4 worm cellular contexts compared by ENCODE assay signal in genomic region chrV:13768941-13769436, ce11.
TF ChIP-seq lines count a peak whose summit lies in the region.

TSS of gene nas-24 (plus strand) at chrV:13769386.

TF ChIP-seq in whole organism, L1 larva, 84 proteins besides CTCF, POLR2A, EP300 and RAD21:
- peak; percentile 23 for TF ChIP-seq elt-2 (tag; optimal IDR thresholded peaks at IDR 0.05; lab: Kevin White, UChicago)
- no peak for TF ChIP-seq nhr-90 (tag; optimal IDR thresholded peaks at IDR 0.05; lab: Kevin White, UChicago; ENCODE audit: poor library complexity)
- no peak for TF ChIP-seq snpc-4 (tag; optimal IDR thresholded peaks at IDR 0.05; lab: Kevin White, UChicago)
- TF ChIP-seq C34B4.2 (tag; optimal IDR thresholded peaks at IDR 0.05; lab: Kevin White, UChicago), result no peak

TF ChIP-seq in whole organism, L2 larva, 48 proteins besides CTCF, POLR2A, EP300 and RAD21:
- TF ChIP-seq sma-9 (GFP tag; optimal IDR thresholded peaks at IDR 0.05; lab: Kevin White, UChicago) (no peak), sma-9 (tag; optimal IDR thresholded peaks at IDR 0.05; lab: Kevin White, UChicago) (no peak), fos-1 (tag; optimal IDR thresholded peaks at IDR 0.05; lab: Kevin White, UChicago) (peak; percentile 78), blmp-1 (tag; optimal IDR thresholded peaks at IDR 0.05; lab: Kevin White, UChicago; ENCODE audit: insufficient read depth) (no peak)
TF ChIP-seq in whole organism, L2 larva: peak in this region for 1.

TF ChIP-seq in whole organism, L3 larva, 47 proteins besides CTCF, POLR2A, EP300 and RAD21:
- no peak for TF ChIP-seq nhr-25 (tag; optimal IDR thresholded peaks at IDR 0.05; lab: Kevin White, UChicago)
- TF ChIP-seq elt-2 (tag; optimal IDR thresholded peaks at IDR 0.05; lab: Kevin White, UChicago), result peak; percentile 51
- TF ChIP-seq pqm-1 (tag; optimal IDR thresholded peaks at IDR 0.05; lab: Kevin White, UChicago), result peak; percentile 85

TF ChIP-seq in whole organism, L4 larva, 104 proteins besides CTCF, POLR2A, EP300 and RAD21:
- TF ChIP-seq pqm-1 (tag; optimal IDR thresholded peaks at IDR 0.05; lab: Kevin White, UChicago) (peak; percentile 21), ztf-11 (tag; optimal IDR thresholded peaks at IDR 0.05; lab: Kevin White, UChicago) (no peak), nhr-28 (tag; optimal IDR thresholded peaks at IDR 0.05; lab: Kevin White, UChicago) (peak; percentile 83), set-16 (GFP tag; IDR thresholded peaks at IDR 0.05; lab: Robert Waterston, UW) (no peak), unc-62 (GFP tag; optimal IDR thresholded peaks at IDR 0.05 in 1 of 2; lab: Kevin White, UChicago) (peak in 1 of 2 experiments; percentile 20), unc-62 (tag; optimal IDR thresholded peaks at IDR 0.05; lab: Kevin White, UChicago) (no peak)

Comparison
In these comparisons a context has a peak if more than half of its experiments do, and no peak if none do; other contexts are left out.
1. Of the 29 proteins assayed by ChIP-seq in both whole organism, L4 larva and whole organism, L1 larva: peak only in whole organism, L4 larva: nhr-28 and pqm-1; only in whole organism, L1 larva: none; in both: none; in neither: 26; mixed calls (peak in some experiments, not most) for 1.